Worm (Caenorhabditis elegans): ENCODE measurements around the gene bath-30.

The bath-30 gene

ce11 chrII:3349820-3350291 is 3.7 kb upstream of the bath-30 start, which contains the start of gene F14D2.8:
F14D2.8 (minus strand) TSS chrII:3349870.
- no peak for TF ChIP-seq ctbp-1 (GFP tag; IDR thresholded peaks at IDR 0.05)
- TF ChIP-seq R02D3.7 (tag; optimal IDR thresholded peaks at IDR 0.05), result no peak
- no peak for TF ChIP-seq Y5F2A.4 (GFP tag; optimal IDR thresholded peaks at IDR 0.05)
- TF ChIP-seq lin-38 (GFP tag; IDR thresholded peaks at IDR 0.05), result no peak
- no peak for TF ChIP-seq fkh-10 (GFP tag; optimal IDR thresholded peaks at IDR 0.05)
- no peak for TF ChIP-seq duxl-1 (tag; optimal IDR thresholded peaks at IDR 0.05; ENCODE audit: poor library complexity)
- TF ChIP-seq F37D6.2 (tag; optimal IDR thresholded peaks at IDR 0.05), result no peak
- no peak for TF ChIP-seq rbr-2 (tag; optimal IDR thresholded peaks at IDR 0.05)
- no peak for TF ChIP-seq lin-39 (tag; optimal IDR thresholded peaks at IDR 0.05)

ce11 chrII:3347940-3348610 is 1.9 kb upstream of the bath-30 start, which contains the start of the genes F14D2.14 and bath-29:
F14D2.14 (minus strand) TSS chrII:3347990.
bath-29 (plus strand) TSS chrII:3348560.
- TF ChIP-seq aha-1 (tag), result peak; percentile 33
- TF ChIP-seq fos-1 (tag; optimal IDR thresholded peaks at IDR 0.05), result no peak

- TF ChIP-seq mxl-3 (GFP tag; optimal IDR thresholded peaks at IDR 0.05), result no peak
- no peak for TF ChIP-seq F37D6.2 (tag; optimal IDR thresholded peaks at IDR 0.05)
- no peak for TF ChIP-seq ctbp-1 (GFP tag; IDR thresholded peaks at IDR 0.05)
- TF ChIP-seq lsy-2 (tag; optimal IDR thresholded peaks at IDR 0.05), result no peak
- TF ChIP-seq aly-2 (tag; optimal IDR thresholded peaks at IDR 0.05), result no peak
- TF ChIP-seq daf-19 (GFP tag; conservative IDR thresholded peaks at IDR 0.05), result no peak
- TF ChIP-seq ceh-20 (GFP tag; IDR thresholded peaks at IDR 0.05), result no peak
- no peak for TF ChIP-seq F26F4.8 (GFP tag; conservative IDR thresholded peaks at IDR 0.05)
- TF ChIP-seq F10B5.3 (tag; optimal IDR thresholded peaks at IDR 0.05), result no peak
- no peak for TF ChIP-seq hmg-1.1 (GFP tag; IDR thresholded peaks at IDR 0.05)
- TF ChIP-seq dpl-1 (GFP tag; optimal IDR thresholded peaks at IDR 0.05), result no peak
- no peak for TF ChIP-seq zag-1 (tag; optimal IDR thresholded peaks at IDR 0.05)
- no peak for TF ChIP-seq daf-8 (GFP tag; IDR thresholded peaks at IDR 0.05)
- TF ChIP-seq fos-1 (tag; optimal IDR thresholded peaks at IDR 0.05), result no peak
- no peak for TF ChIP-seq ceh-28 (tag; optimal IDR thresholded peaks at IDR 0.05)
- TF ChIP-seq duxl-1 (tag; optimal IDR thresholded peaks at IDR 0.05; ENCODE audit: poor library complexity), result no peak
- TF ChIP-seq nhr-10 (tag; optimal IDR thresholded peaks at IDR 0.05), result no peak
- TF ChIP-seq hlh-11 (tag; optimal IDR thresholded peaks at IDR 0.05), result no peak
- no peak for TF ChIP-seq spr-1 (tag; optimal IDR thresholded peaks at IDR 0.05)
Observed at ce11 chrII:3344917-3345316, 1.3 kb downstream of the bath-30 start, which contains the start of gene bath-28. bath-28 (minus strand) TSS chrII:3344967.

- TF ChIP-seq ceh-28 (tag; optimal IDR thresholded peaks at IDR 0.05) (peak; percentile 49), lin-1 (GFP tag; IDR thresholded peaks at IDR 0.05) (no peak)
Observed at ce11 chrII:3343714-3344113, 2.5 kb downstream of the bath-30 start, which contains the start of gene F14D2.15. F14D2.15 (minus strand) TSS chrII:3343814.

- TF ChIP-seq jun-1 (tag; optimal IDR thresholded peaks at IDR 0.05), result no peak
- no peak for TF ChIP-seq mdl-1 (tag; optimal IDR thresholded peaks at IDR 0.05)
Observed at ce11 chrII:3341989-3342388, 4.2 kb downstream of the bath-30 start, which contains the start of gene F14D2.11. F14D2.11 (minus strand) TSS chrII:3342089.

- no peak for TF ChIP-seq madf-5 (GFP tag; IDR thresholded peaks at IDR 0.05)
- peak; percentile 87 for TF ChIP-seq set-16 (GFP tag; IDR thresholded peaks at IDR 0.05)
Observed at ce11 chrII:3340818-3341217, 5.4 kb downstream of the bath-30 start.

Data from whole organism, L4 larva.